Worm (Caenorhabditis elegans) whole organism, mixed stage, embryonic: ENCODE measurements around the gene kbp-2.

Experiments
- elt-1 ChIP-seq: sonication (generic microtip); optimal IDR thresholded peaks from 2 replicates; lab custom pipeline; 2017; ENCODE audit warnings: missing genetic modification characterization, mild to moderate bottlenecking, missing compliant biosample characterization, antibody characterized with exemption, moderate library complexity, borderline replicate concordance; ENCODE audit not compliant: insufficient read depth
- flh-1 ChIP-seq: fragments of 200-800 bp; sonication (Bioruptor generic); optimal IDR thresholded peaks from 2 replicates; lab custom pipeline; 2018; ENCODE audit warnings: mild to moderate bottlenecking, missing genetic modification characterization, moderate library complexity, missing compliant biosample characterization
- lsy-2 ChIP-seq: fragments of 150-350 bp; optimal IDR thresholded peaks from 2 replicates; lab custom pipeline; 2014; ENCODE audit warnings: missing biosample characterization, missing genetic modification characterization
- pha-4 ChIP-seq: fragments of 150-350 bp; optimal IDR thresholded peaks from 2 replicates; lab custom pipeline; 2018; ENCODE audit warnings: missing biosample characterization, missing genetic modification reagents, missing genetic modification characterization
- snpc-4 ChIP-seq: fragments of 150-350 bp; optimal IDR thresholded peaks from 2 replicates; lab custom pipeline; 2014; ENCODE audit warnings: missing biosample characterization, missing genetic modification characterization
- unc-39 ChIP-seq: fragments of 150-350 bp; optimal IDR thresholded peaks from 2 replicates; lab custom pipeline; 2014; ENCODE audit warnings: missing biosample characterization, missing genetic modification characterization
- unc-62 ChIP-seq: fragments of 150-350 bp; optimal IDR thresholded peaks from 2 replicates; lab custom pipeline; 2014; ENCODE audit warnings: missing biosample characterization, missing genetic modification reagents, missing genetic modification characterization
- zip-8 ChIP-seq: fragments of 150-350 bp; optimal IDR thresholded peaks from 2 replicates; lab custom pipeline; 2014; ENCODE audit warnings: missing biosample characterization, missing genetic modification characterization
- ztf-11 ChIP-seq: fragments of 150-350 bp; optimal IDR thresholded peaks from 2 replicates; lab custom pipeline; 2014; ENCODE audit warnings: missing biosample characterization, missing genetic modification characterization

ce11 chrIII:4932203-4932699 is 28.6 kb upstream of the kbp-2 start, which contains the start of the genes C26E6.12 and eri-9:
- no peak for TF ChIP-seq unc-39 (tag; lab: Kevin White, UChicago)
- TF ChIP-seq zip-8 (tag; lab: Kevin White, UChicago) = no peak
- TF ChIP-seq lsy-2 (tag; lab: Kevin White, UChicago) = no peak
- no peak for TF ChIP-seq flh-1 (GFP tag; lab: Kevin White, UChicago)
- TF ChIP-seq elt-1 (tag; lab: Kevin White, UChicago) = no peak
- no peak for TF ChIP-seq snpc-4 (tag; lab: Kevin White, UChicago)
- no peak for TF ChIP-seq unc-62 (GFP tag; lab: Kevin White, UChicago)
- no peak for TF ChIP-seq pha-4
- TF ChIP-seq ztf-11 = no peak
